Fruit fly (Drosophila melanogaster): ENCODE results near the gene CG33985.

Gene CG33985

dm6 chr3L:15565829-15566433, 39.3 kb upstream of the CG33985 start, which contains the start of gene dop (continued):
- TF ChIP-seq knrl (GFP tag; IDR thresholded peaks at IDR 0.05; ENCODE audit: partially characterized antibody) (peak; percentile 73), schlank (tag; optimal IDR thresholded peaks at IDR 0.05) (no peak), CG12236 (GFP tag; optimal IDR thresholded peaks at IDR 0.05) (no peak), Sin3A (optimal IDR thresholded peaks at IDR 0.05) (peak; percentile 55), CG34422 (GFP tag; IDR thresholded peaks at IDR 0.05) (no peak), CG10543 (GFP tag; optimal IDR thresholded peaks at IDR 0.05) (no peak), CG1233 (GFP tag; optimal IDR thresholded peaks at IDR 0.05) (no peak), CG17186 (GFP tag; optimal IDR thresholded peaks at IDR 0.05) (peak; percentile 20), hbn (GFP tag; IDR thresholded peaks at IDR 0.05; ENCODE audit: partially characterized antibody) (peak; percentile 54; the same call in 1 of the 2 replicates), hth (optimal IDR thresholded peaks at IDR 0.05) (no peak), E2f2 (GFP tag; IDR thresholded peaks at IDR 0.05) (peak; percentile 88), CG13894 (tag; optimal IDR thresholded peaks at IDR 0.05) (peak; percentile 9), CG7928 (GFP tag; optimal IDR thresholded peaks at IDR 0.05) (no peak), sima (GFP tag; optimal IDR thresholded peaks at IDR 0.05) (no peak), CG30403 (GFP tag; optimal IDR thresholded peaks at IDR 0.05) (peak; percentile 23), ato (GFP tag; IDR thresholded peaks at IDR 0.05; ENCODE audit: partially characterized antibody) (peak; percentile 55; the same call in 1 of the 2 replicates), zen2 (GFP tag; IDR thresholded peaks at IDR 0.05; ENCODE audit: partially characterized antibody) (no peak; the same call in 2 of the 3 replicates), GATAe (GFP tag; conservative IDR thresholded peaks at IDR 0.05) (no peak; the same call in 1 of the 2 replicates), CG4820 (GFP tag; optimal IDR thresholded peaks at IDR 0.05) (peak; percentile 20), CG12659 (GFP tag; optimal IDR thresholded peaks at IDR 0.05) (peak; percentile 34), sr (GFP tag; IDR thresholded peaks at IDR 0.05) (peak; percentile 78; the same call in 2 of the 3 replicates), kni (GFP tag; optimal IDR thresholded peaks at IDR 0.05) (no peak), Elba2 (GFP tag; optimal IDR thresholded peaks at IDR 0.05) (peak; percentile 89), CG30020 (tag; optimal IDR thresholded peaks at IDR 0.05) (peak; percentile 40), Atf-2 (GFP tag; optimal IDR thresholded peaks at IDR 0.05) (peak; percentile 3), her (GFP tag; optimal IDR thresholded peaks at IDR 0.05) (peak; percentile 35), Dip2 (GFP tag; IDR thresholded peaks at IDR 0.05) (no peak), CG1647 (GFP tag; optimal IDR thresholded peaks at IDR 0.05) (no peak), corto (GFP tag; optimal IDR thresholded peaks at IDR 0.05) (peak; percentile 49), Gsc (GFP tag; IDR thresholded peaks at IDR 0.05) (no peak), inv (GFP tag; IDR thresholded peaks at IDR 0.05; ENCODE audit: partially characterized antibody) (peak; percentile 49; the same call in 1 of the 2 replicates), unc-4 (GFP tag; IDR thresholded peaks at IDR 0.05; ENCODE audit: partially characterized antibody) (peak; percentile 70), maf-S (GFP tag; optimal IDR thresholded peaks at IDR 0.05) (no peak), CoRest (tag; optimal IDR thresholded peaks at IDR 0.05) (peak; percentile 33), Meics (GFP tag; optimal IDR thresholded peaks at IDR 0.05) (no peak), cato (GFP tag; optimal IDR thresholded peaks at IDR 0.05; ENCODE audit: borderline replicate concordance) (no peak), CG4617 (GFP tag; optimal IDR thresholded peaks at IDR 0.05; ENCODE audit: borderline replicate concordance) (peak; percentile 59), CG4404 (GFP tag; IDR thresholded peaks at IDR 0.05) (no peak), CG17612 (GFP tag; IDR thresholded peaks at IDR 0.05) (no peak), pita (GFP tag; optimal IDR thresholded peaks at IDR 0.05) (no peak), CG6654 (GFP tag; optimal IDR thresholded peaks at IDR 0.05) (no peak), CG3995 (GFP tag; optimal IDR thresholded peaks at IDR 0.05) (peak; percentile 82), CG15073 (GFP tag; optimal IDR thresholded peaks at IDR 0.05) (no peak), chm (GFP tag; IDR thresholded peaks at IDR 0.05) (no peak), CG33557 (GFP tag; optimal IDR thresholded peaks at IDR 0.05) (no peak), CG3065 (GFP tag; optimal IDR thresholded peaks at IDR 0.05) (no peak), BEAF-32 (GFP tag; optimal IDR thresholded peaks at IDR 0.05) (peak; percentile 82), Antp (GFP tag; optimal IDR thresholded peaks at IDR 0.05) (peak; percentile 29), CG9609 (GFP tag; optimal IDR thresholded peaks at IDR 0.05) (no peak), shn (GFP tag; optimal IDR thresholded peaks at IDR 0.05) (peak; percentile 42)

Data from whole organism, embryonic.